Fruit fly (Drosophila melanogaster): ENCODE measurements around the gene CG9072.

Gene CG9072

dm6 chrX:15085777-15086510 lies 9.9 kb downstream of the CG9072 start, which contains the start of the genes CG15027 and Dbct (continued):
- TF ChIP-seq lilli (GFP tag; optimal IDR thresholded peaks at IDR 0.05) (peak; percentile 60), CG17612 (GFP tag; IDR thresholded peaks at IDR 0.05) (no peak), zen2 (GFP tag; IDR thresholded peaks at IDR 0.05; ENCODE audit: partially characterized antibody) (no peak; the same call in 2 of the 3 replicates), CG11723 (GFP tag; optimal IDR thresholded peaks at IDR 0.05) (peak; percentile 32), dpn (GFP tag; optimal IDR thresholded peaks at IDR 0.05) (peak in 1 of 2 experiments; percentile 62), CG17568 (GFP tag; optimal IDR thresholded peaks at IDR 0.05) (no peak), dan (GFP tag; IDR thresholded peaks at IDR 0.05) (no peak), CG4360 (GFP tag; IDR thresholded peaks at IDR 0.05) (no peak), tll (GFP tag; optimal IDR thresholded peaks at IDR 0.05) (no peak), ranshi (GFP tag; IDR thresholded peaks at IDR 0.05) (peak; percentile 63; the same call in 1 of the 2 replicates), dmrt11E (tag; optimal IDR thresholded peaks at IDR 0.05) (peak; percentile 75), Optix (GFP tag; IDR thresholded peaks at IDR 0.05) (no peak), bsh (GFP tag; optimal IDR thresholded peaks at IDR 0.05) (peak in 1 of 2 experiments; percentile 69), Hey (tag; optimal IDR thresholded peaks at IDR 0.05) (no peak), Doc2 (GFP tag; IDR thresholded peaks at IDR 0.05) (no peak), cato (GFP tag; optimal IDR thresholded peaks at IDR 0.05; ENCODE audit: borderline replicate concordance) (peak; percentile 2), Lhr (GFP tag; optimal IDR thresholded peaks at IDR 0.05) (peak; percentile 14), sqz (GFP tag; optimal IDR thresholded peaks at IDR 0.05) (no peak), CG4282 (GFP tag; optimal IDR thresholded peaks at IDR 0.05) (no peak), CG6791 (GFP tag; IDR thresholded peaks at IDR 0.05; ENCODE audit: partially characterized antibody) (peak; percentile 49; the same call in 2 of the 3 replicates), Doc3 (GFP tag; IDR thresholded peaks at IDR 0.05; ENCODE audit: partially characterized antibody) (peak; percentile 73; the same call in 2 of the 3 replicates), D19A (tag; optimal IDR thresholded peaks at IDR 0.05) (peak; percentile 50), CG16813 (GFP tag; IDR thresholded peaks at IDR 0.05; ENCODE audit: partially characterized antibody) (peak; percentile 78), Max (GFP tag; optimal IDR thresholded peaks at IDR 0.05) (peak; percentile 83), CG32767 (GFP tag; IDR thresholded peaks at IDR 0.05) (peak; percentile 68; the same call in 1 of the 2 replicates), MBD-R2 (GFP tag; IDR thresholded peaks at IDR 0.05) (peak; percentile 55; the same call in 1 of the 2 replicates), chif (GFP tag; optimal IDR thresholded peaks at IDR 0.05) (peak in 1 of 2 experiments; percentile 5), CG9797 (GFP tag; optimal IDR thresholded peaks at IDR 0.05) (no peak), Ets65A (GFP tag) (peak; percentile 92), CG33213 (GFP tag; optimal IDR thresholded peaks at IDR 0.05) (no peak), tna (GFP tag; IDR thresholded peaks at IDR 0.05; ENCODE audit: partially characterized antibody) (no peak), so (GFP tag; IDR thresholded peaks at IDR 0.05) (no peak; the same call in 2 of the 3 replicates), CG10209 (GFP tag; optimal IDR thresholded peaks at IDR 0.05) (peak; percentile 50), Hmr (GFP tag; optimal IDR thresholded peaks at IDR 0.05) (peak; percentile 54), Fer3 (tag; optimal IDR thresholded peaks at IDR 0.05) (peak; percentile 56), CG31441 (GFP tag; IDR thresholded peaks at IDR 0.05) (peak; percentile 51; the same call in 1 of the 2 replicates), HLH4C (GFP tag; IDR thresholded peaks at IDR 0.05; ENCODE audit: partially characterized antibody) (peak; percentile 62; the same call in 2 of the 3 replicates), Nf-YB (GFP tag; optimal IDR thresholded peaks at IDR 0.05) (peak; percentile 45), twi (tag; optimal IDR thresholded peaks at IDR 0.05) (peak; percentile 75), PHDP (tag; optimal IDR thresholded peaks at IDR 0.05) (peak; percentile 60), Scr (GFP tag; IDR thresholded peaks at IDR 0.05; ENCODE audit: partially characterized antibody) (peak; percentile 84), ac (GFP tag; optimal IDR thresholded peaks at IDR 0.05) (no peak), kni (GFP tag; optimal IDR thresholded peaks at IDR 0.05) (no peak), Camta (GFP tag; optimal IDR thresholded peaks at IDR 0.05) (no peak), CG2712 (tag; optimal IDR thresholded peaks at IDR 0.05) (peak; percentile 76), HLHmδ (GFP tag; optimal IDR thresholded peaks at IDR 0.05) (no peak), fd96Cb (tag; optimal IDR thresholded peaks at IDR 0.05) (peak; percentile 48)

Data from whole organism, embryonic.